Worm (Caenorhabditis elegans) whole organism, late embryonic: ENCODE data around the gene C05C12.4.
A peak's percentile ranks its signal among the peaks of the same experiment; 100 is the strongest.

Source experiments
- C08G9.2 ChIP-seq: sonication (generic microtip); optimal IDR thresholded peaks from 2 replicates; lab custom pipeline; 2016; ENCODE audit warnings: mild to moderate bottlenecking, missing genetic modification characterization, moderate library complexity, missing compliant biosample characterization
- C38D4.7 ChIP-seq: fragments of 200-800 bp; sonication (Bioruptor generic); optimal IDR thresholded peaks from 2 replicates; lab custom pipeline; 2018; ENCODE audit warnings: mild to moderate bottlenecking, missing genetic modification characterization, moderate library complexity, missing compliant biosample characterization
- K02D7.2 ChIP-seq: sonication (generic microtip); optimal IDR thresholded peaks from 2 replicates; lab custom pipeline; 2017; ENCODE audit warnings: mild to moderate bottlenecking, missing genetic modification characterization, missing compliant biosample characterization
- K09A11.1 ChIP-seq: sonication (generic microtip); optimal IDR thresholded peaks from 2 replicates; lab custom pipeline; 2017; ENCODE audit warnings: antibody characterized with exemption, mild to moderate bottlenecking, missing genetic modification characterization, missing compliant biosample characterization; ENCODE audit not compliant: insufficient read depth
- T23F11.4 ChIP-seq: fragments of 200-800 bp; sonication (Bioruptor generic); optimal IDR thresholded peaks from 2 replicates; lab custom pipeline; 2018; ENCODE audit warnings: mild to moderate bottlenecking, missing genetic modification characterization, missing compliant biosample characterization
- ahr-1 ChIP-seq: sonication (generic microtip); optimal IDR thresholded peaks from 2 replicates; lab custom pipeline; 2016; ENCODE audit warnings: missing genetic modification characterization, missing compliant biosample characterization
- ceh-14 ChIP-seq: sonication (generic microtip); optimal IDR thresholded peaks from 2 replicates; lab custom pipeline; 2016; ENCODE audit warnings: missing genotype, missing genetic modification characterization, missing compliant biosample characterization
- ceh-18 ChIP-seq: sonication (generic microtip); optimal IDR thresholded peaks from 2 replicates; lab custom pipeline; 2016; ENCODE audit warnings: missing genetic modification characterization, missing compliant biosample characterization
- ceh-19 ChIP-seq: fragments of 200-800 bp; sonication (Bioruptor generic); optimal IDR thresholded peaks from 2 replicates; lab custom pipeline; 2018; ENCODE audit warnings: mild to moderate bottlenecking, missing genetic modification characterization, missing compliant biosample characterization
- ceh-30 ChIP-seq: fragments of 150-350 bp; optimal IDR thresholded peaks from 2 replicates; lab custom pipeline; 2014; ENCODE audit warnings: missing biosample characterization, missing genetic modification characterization
- ceh-31 ChIP-seq: sonication (generic microtip); optimal IDR thresholded peaks from 2 replicates; lab custom pipeline; 2016; ENCODE audit warnings: missing genetic modification characterization, missing compliant biosample characterization
- ceh-34 ChIP-seq: sonication (generic microtip); optimal IDR thresholded peaks from 2 replicates; lab custom pipeline; 2016; ENCODE audit warnings: mild to moderate bottlenecking, missing genetic modification characterization, missing compliant biosample characterization
- ceh-45 ChIP-seq: fragments of 200-800 bp; sonication (Bioruptor generic); IDR thresholded peaks from 2 replicates; pipeline ENCODE4 v1.3.6; 2022; ENCODE audit warnings: missing genetic modification reagents, missing genetic modification characterization, missing compliant biosample characterization
- dmd-4 ChIP-seq: sonication (generic microtip); optimal IDR thresholded peaks from 2 replicates; lab custom pipeline; 2016; ENCODE audit warnings: borderline replicate concordance, missing genetic modification characterization, missing compliant biosample characterization
- dve-1 ChIP-seq: sonication (generic microtip); optimal IDR thresholded peaks from 2 replicates; lab custom pipeline; 2017; ENCODE audit warnings: antibody characterized with exemption, mild to moderate bottlenecking, missing genetic modification characterization, missing compliant biosample characterization
- elt-2 ChIP-seq: sonication (generic microtip); optimal IDR thresholded peaks from 2 replicates; lab custom pipeline; 2016; ENCODE audit warnings: missing genetic modification reagents, missing genetic modification characterization, missing compliant biosample characterization
- fax-1 ChIP-seq: sonication (generic microtip); optimal IDR thresholded peaks from 2 replicates; lab custom pipeline; 2016; ENCODE audit warnings: missing genotype, missing genetic modification characterization, missing compliant biosample characterization
- gmeb-2 ChIP-seq: sonication (generic microtip); optimal IDR thresholded peaks from 2 replicates; lab custom pipeline; 2016; ENCODE audit warnings: missing genetic modification characterization, inconsistent platforms, missing compliant biosample characterization
- hlh-6 ChIP-seq: sonication (generic microtip); optimal IDR thresholded peaks from 2 replicates; lab custom pipeline; 2016; ENCODE audit warnings: missing genotype, missing genetic modification characterization, missing compliant biosample characterization
- hlh-8 ChIP-seq: sonication (generic microtip); optimal IDR thresholded peaks from 2 replicates; lab custom pipeline; 2016; ENCODE audit warnings: missing genotype, missing genetic modification characterization, missing compliant biosample characterization
- mec-3 ChIP-seq: sonication (generic microtip); optimal IDR thresholded peaks from 2 replicates; lab custom pipeline; 2016; ENCODE audit warnings: borderline replicate concordance, missing genetic modification characterization, missing compliant biosample characterization
- nhr-232 ChIP-seq: sonication (generic microtip); optimal IDR thresholded peaks from 2 replicates; lab custom pipeline; 2016; ENCODE audit warnings: missing genetic modification characterization, missing compliant biosample characterization
- pag-3 ChIP-seq: sonication (generic microtip); optimal IDR thresholded peaks from 2 replicates; lab custom pipeline; 2016; ENCODE audit warnings: missing compliant biosample characterization, missing genetic modification characterization, borderline replicate concordance
- pha-2 ChIP-seq: sonication (generic microtip); optimal IDR thresholded peaks from 2 replicates; lab custom pipeline; 2017; ENCODE audit warnings: mild to moderate bottlenecking, missing genetic modification characterization, missing compliant biosample characterization
- pha-4 ChIP-seq: fragments of 150-350 bp; optimal IDR thresholded peaks from 2 replicates; lab custom pipeline; 2018; ENCODE audit warnings: missing biosample characterization, missing genetic modification reagents, missing genetic modification characterization
- pqm-1 ChIP-seq: sonication (generic microtip); optimal IDR thresholded peaks from 2 replicates; lab custom pipeline; 2016; ENCODE audit warnings: missing genetic modification characterization, missing compliant biosample characterization
- pros-1 ChIP-seq: fragments of 150-350 bp; optimal IDR thresholded peaks from 2 replicates; lab custom pipeline; 2014; ENCODE audit warnings: missing biosample characterization, missing genetic modification reagents, missing genetic modification characterization
- ref-2 ChIP-seq: sonication (generic microtip); optimal IDR thresholded peaks from 2 replicates; lab custom pipeline; 2016; ENCODE audit warnings: missing genetic modification characterization, missing compliant biosample characterization
- rnt-1 ChIP-seq: sonication (generic microtip); optimal IDR thresholded peaks from 2 replicates; lab custom pipeline; 2016; ENCODE audit warnings: missing genetic modification characterization, missing compliant biosample characterization
- syd-9 ChIP-seq: sonication (generic microtip); optimal IDR thresholded peaks from 2 replicates; lab custom pipeline; 2016; ENCODE audit warnings: mild to moderate bottlenecking, missing genetic modification characterization, moderate library complexity, missing compliant biosample characterization
- tbx-7 ChIP-seq: sonication (generic microtip); optimal IDR thresholded peaks from 2 replicates; lab custom pipeline; 2016; ENCODE audit warnings: missing genotype, missing genetic modification characterization, missing compliant biosample characterization
- unc-3 ChIP-seq, 2 experiments: fragments of 200-800 bp in 1 of 2; sonication (Bioruptor generic) in 1 of 2; sonication (generic microtip) in 1 of 2; conservative IDR thresholded peaks in 1 of 2; optimal IDR thresholded peaks in 1 of 2; 2 replicates each; pipeline versions ENCODE4 v1.3.6 to Lab custom; 2016 to 2022; ENCODE audit warnings: missing compliant biosample characterization in 2 of 2, missing genetic modification characterization in 2 of 2, missing genetic modification reagents in 1 of 2
- unc-55 ChIP-seq: sonication (generic microtip); optimal IDR thresholded peaks from 2 replicates; lab custom pipeline; 2017; ENCODE audit warnings: missing biosample characterization, missing genetic modification reagents, missing genetic modification characterization

C05C12.4 gene

ce11 chrIV:11218037-11218436 lies 29.8 kb downstream of the C05C12.4 start, which contains the start of gene zip-6:
Gene zip-6, minus strand, starts transcription at chrIV:11218137.
- TF ChIP-seq pros-1 (tag; lab: Kevin White, UChicago) (no peak), unc-55 (GFP tag; lab: Kevin White, UChicago) (no peak), C38D4.7 (GFP tag; lab: Kevin White, UChicago) (no peak), ahr-1 (tag; lab: Kevin White, UChicago) (no peak), hlh-8 (no peak), pha-2 (tag; lab: Kevin White, UChicago) (no peak), dve-1 (no peak), ceh-18 (tag; lab: Kevin White, UChicago) (no peak), syd-9 (tag; lab: Kevin White, UChicago) (no peak), dmd-4 (tag; lab: Kevin White, UChicago) (no peak)

ce11 chrIV:11212978-11213377 lies 34.9 kb downstream of the C05C12.4 start:
- TF ChIP-seq dmd-4 (tag; lab: Kevin White, UChicago), result no peak
- TF ChIP-seq ceh-14 (tag; lab: Kevin White, UChicago), result no peak
- TF ChIP-seq T23F11.4 (GFP tag; lab: Kevin White, UChicago), result no peak
- no peak for TF ChIP-seq C38D4.7 (GFP tag; lab: Kevin White, UChicago)
- no peak for TF ChIP-seq mec-3 (tag; lab: Kevin White, UChicago)
- TF ChIP-seq unc-55 (GFP tag; lab: Kevin White, UChicago), result no peak
- TF ChIP-seq unc-3 (GFP tag; conservative IDR thresholded peaks at IDR 0.05; lab: Robert Waterston, UW), result no peak
- TF ChIP-seq unc-3 (tag; optimal IDR thresholded peaks at IDR 0.05; lab: Kevin White, UChicago), result no peak
- no peak for TF ChIP-seq pqm-1
- no peak for TF ChIP-seq ref-2
- TF ChIP-seq C08G9.2 (tag; lab: Kevin White, UChicago), result no peak
- no peak for TF ChIP-seq elt-2
- no peak for TF ChIP-seq ceh-31 (tag; lab: Kevin White, UChicago)
- TF ChIP-seq K02D7.2 (tag; lab: Kevin White, UChicago), result no peak
- TF ChIP-seq pha-4 (tag; lab: Kevin White, UChicago), result no peak
- no peak for TF ChIP-seq hlh-8

DNA sequence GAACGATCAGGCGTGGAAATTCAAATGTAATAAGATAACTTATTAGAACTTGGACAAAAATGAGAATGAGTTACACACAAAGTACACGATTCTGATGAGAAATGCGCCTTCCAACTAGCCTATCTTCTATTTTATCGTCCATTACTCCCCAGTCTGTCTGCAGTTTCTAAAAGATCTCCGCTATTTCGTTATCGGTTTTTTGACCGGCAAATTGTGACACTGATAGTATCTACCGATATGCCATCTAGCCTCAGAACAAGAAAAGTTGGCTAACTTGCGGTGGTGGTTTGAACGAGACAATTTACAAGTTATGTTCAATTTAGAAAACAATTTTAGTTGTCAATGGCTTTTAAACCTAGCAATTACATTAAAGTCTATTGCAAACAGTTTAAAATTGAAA lies 36.3 kb downstream of the C05C12.4 start:
- TF ChIP-seq elt-2, result peak; percentile 89
- TF ChIP-seq ceh-18 (tag; lab: Kevin White, UChicago), result no peak
- TF ChIP-seq gmeb-2, result no peak

ce11 chrIV:11210781-11211256 lies 37.1 kb downstream of the C05C12.4 start, which contains the start of gene adk-1:
Gene adk-1, minus strand, starts transcription at chrIV:11210831.
- no peak for TF ChIP-seq hlh-6 (tag; lab: Kevin White, UChicago)
- no peak for TF ChIP-seq ceh-45 (GFP tag; lab: Robert Waterston, UW)
- TF ChIP-seq rnt-1, result no peak
- no peak for TF ChIP-seq K09A11.1
- TF ChIP-seq nhr-232 (tag; lab: Kevin White, UChicago), result no peak
- no peak for TF ChIP-seq tbx-7 (tag; lab: Kevin White, UChicago)

ce11 chrIV:11207186-11207585 lies 40.7 kb downstream of the C05C12.4 start, which contains the start of gene R07H5.9:
Gene R07H5.9, plus strand, starts transcription at chrIV:11207486.
- TF ChIP-seq fax-1 (no peak), pag-3 (tag; lab: Kevin White, UChicago) (no peak), K02D7.2 (tag; lab: Kevin White, UChicago) (no peak), syd-9 (tag; lab: Kevin White, UChicago) (no peak), ceh-34 (tag; lab: Kevin White, UChicago) (no peak), ceh-30 (tag; lab: Kevin White, UChicago) (no peak), ceh-19 (no peak)
